Fruit fly (Drosophila melanogaster) whole organism, pupa: ENCODE measurements around the gene sqd.
A peak's percentile ranks its signal among the peaks of the same experiment; 100 is the strongest.

Experiments
- CG10348 ChIP-seq: fragments of 200-800 bp; sonication (Bioruptor generic); IDR thresholded peaks from 2 replicates; pipeline ENCODE4 v1.3.6; 2022; ENCODE audit warnings: missing biosample characterization, missing genetic modification characterization
- CG12605 ChIP-seq: fragments of 200-800 bp; sonication (Bioruptor generic); IDR thresholded peaks from 2 replicates; pipeline ENCODE4 v1.3.6; 2022; ENCODE audit warnings: missing biosample characterization, missing genetic modification characterization
- CG13204 ChIP-seq: fragments of 200-800 bp; sonication (Bioruptor generic); optimal IDR thresholded peaks from 2 replicates; lab custom pipeline; 2018; ENCODE audit warnings: missing biosample characterization, mild to moderate bottlenecking, missing genetic modification characterization, moderate library complexity
- CG14655 ChIP-seq: fragments of 200-800 bp; sonication (Bioruptor generic); optimal IDR thresholded peaks from 3 replicates; lab custom pipeline; 2017; ENCODE audit warnings: mild to moderate bottlenecking, missing biosample characterization, missing genetic modification reagents, missing genetic modification characterization
- CG15710 ChIP-seq: fragments of 200-800 bp; sonication (Bioruptor generic); optimal IDR thresholded peaks from 2 replicates; lab custom pipeline; 2018; ENCODE audit warnings: missing biosample characterization, mild to moderate bottlenecking, missing genetic modification characterization, moderate library complexity
- CG17806 ChIP-seq: fragments of 200-800 bp; sonication (Bioruptor generic); optimal IDR thresholded peaks from 2 replicates; lab custom pipeline; 2018; ENCODE audit warnings: missing biosample characterization, mild to moderate bottlenecking, missing genetic modification characterization, moderate library complexity
- CG32121 ChIP-seq: fragments of 200-800 bp; sonication (Bioruptor generic); IDR thresholded peaks from 2 replicates; pipeline ENCODE4 v1.3.6; 2022; ENCODE audit warnings: missing biosample characterization, missing genetic modification characterization
- CG34367 ChIP-seq: fragments of 200-800 bp; sonication (Bioruptor generic); optimal IDR thresholded peaks from 2 replicates; lab custom pipeline; 2018; ENCODE audit warnings: missing biosample characterization, mild to moderate bottlenecking, missing genetic modification characterization
- CG4496 ChIP-seq: fragments of 200-800 bp; sonication (Bioruptor generic); IDR thresholded peaks from 3 replicates; pipeline ENCODE4 v1.3.6; 2022; ENCODE audit warnings: missing biosample characterization, missing genetic modification characterization
- CG8159 ChIP-seq: fragments of 200-800 bp; sonication (Bioruptor generic); optimal IDR thresholded peaks from 3 replicates; lab custom pipeline; 2018; ENCODE audit warnings: missing biosample characterization, mild to moderate bottlenecking, missing genetic modification characterization, moderate library complexity
- CG8301 ChIP-seq: fragments of 200-800 bp; sonication (Bioruptor generic); optimal IDR thresholded peaks from 2 replicates; lab custom pipeline; 2018; ENCODE audit warnings: missing biosample characterization, mild to moderate bottlenecking, missing genetic modification characterization
- CG9948 ChIP-seq: fragments of 200-800 bp; sonication (Bioruptor generic); optimal IDR thresholded peaks from 2 replicates; lab custom pipeline; 2018; ENCODE audit warnings: missing biosample characterization, mild to moderate bottlenecking, missing genetic modification characterization, moderate library complexity
- D1 ChIP-seq: fragments of 200-800 bp; sonication (Bioruptor generic); optimal IDR thresholded peaks from 2 replicates; lab custom pipeline; 2018; ENCODE audit warnings: missing biosample characterization, mild to moderate bottlenecking, missing genetic modification characterization, moderate library complexity
- EcR ChIP-seq: fragments of 200-800 bp; sonication (Bioruptor generic); optimal IDR thresholded peaks from 3 replicates; lab custom pipeline; 2019; ENCODE audit warnings: missing biosample characterization, missing genetic modification characterization, mild to moderate bottlenecking, moderate library complexity, missing genetic modification reagents
- Ets98B ChIP-seq: fragments of 200-800 bp; sonication (Bioruptor generic); IDR thresholded peaks from 2 replicates; pipeline ENCODE4 v1.3.6; 2022; ENCODE audit warnings: missing biosample characterization, missing genetic modification characterization
- Pif1A ChIP-seq: fragments of 200-800 bp; sonication (Bioruptor generic); optimal IDR thresholded peaks from 3 replicates; lab custom pipeline; 2016; ENCODE audit warnings: missing biosample characterization, missing genetic modification characterization
- Pif1B ChIP-seq: fragments of 200-800 bp; sonication (Bioruptor generic); optimal IDR thresholded peaks from 3 replicates; lab custom pipeline; 2016; ENCODE audit warnings: missing biosample characterization, missing genetic modification characterization
- Snoo ChIP-seq: fragments of 200-800 bp; sonication (Bioruptor generic); optimal IDR thresholded peaks from 3 replicates; lab custom pipeline; 2017; ENCODE audit warnings: missing biosample characterization, mild to moderate bottlenecking, missing genetic modification characterization, inconsistent platforms
- fd96Ca ChIP-seq: fragments of 200-800 bp; sonication (Bioruptor generic); IDR thresholded peaks from 3 replicates; pipeline ENCODE4 v1.3.6; 2022; ENCODE audit warnings: missing biosample characterization, missing genetic modification characterization
- gl ChIP-seq: fragments of 200-800 bp; sonication (Bioruptor generic); optimal IDR thresholded peaks from 2 replicates; lab custom pipeline; 2018; ENCODE audit warnings: missing biosample characterization, mild to moderate bottlenecking, missing genetic modification characterization
- rn ChIP-seq: fragments of 200-800 bp; sonication (Bioruptor generic); IDR thresholded peaks from 2 replicates; pipeline ENCODE4 v1.3.6; 2022; ENCODE audit warnings: missing biosample characterization, missing genetic modification characterization

Gene sqd

dm6 chr3R:13684569-13685402 is 38.7 kb upstream of the sqd start:
- TF ChIP-seq Pif1B (GFP tag; lab: Kevin White, UChicago) = peak; percentile 21
- no peak for TF ChIP-seq CG4496 (GFP tag; lab: Robert Waterston, UW)
- no peak for TF ChIP-seq Ets98B (GFP tag; lab: Robert Waterston, UW)
- no peak for TF ChIP-seq CG9948
- TF ChIP-seq rn (GFP tag; lab: Robert Waterston, UW) = no peak
- TF ChIP-seq CG8159 = peak; percentile 2
- TF ChIP-seq, all 21 proteins: peak for 2

dm6 chr3R:13683624-13684568 is 37.8 kb upstream of the sqd start, which contains the start of gene flfl:
flfl (plus strand) TSS chr3R:13683921.
- peak; percentile 19 for TF ChIP-seq gl
- no peak for TF ChIP-seq fd96Ca
- no peak for TF ChIP-seq CG14655 (GFP tag; lab: Kevin White, UChicago)
- TF ChIP-seq CG8159 = peak; percentile 13
- TF ChIP-seq CG13204 (GFP tag; lab: Kevin White, UChicago) = no peak
- TF ChIP-seq CG10348 = no peak
- TF ChIP-seq EcR (GFP tag; lab: Kevin White, UChicago) = peak; percentile 34

dm6 chr3R:13682994-13683623 is 37.0 kb upstream of the sqd start:
- TF ChIP-seq D1 (tag; lab: Kevin White, UChicago) (no peak), Pif1B (GFP tag; lab: Kevin White, UChicago) (no peak), CG17806 (tag; lab: Kevin White, UChicago) (no peak), CG13204 (GFP tag; lab: Kevin White, UChicago) (no peak), CG34367 (tag; lab: Kevin White, UChicago) (no peak)

- TF ChIP-seq D1 (tag; lab: Kevin White, UChicago) = no peak
- peak; percentile 60 for TF ChIP-seq CG15710
- no peak for TF ChIP-seq CG13204 (GFP tag; lab: Kevin White, UChicago)
- TF ChIP-seq Ets98B (GFP tag; lab: Robert Waterston, UW) = peak; percentile 87
- TF ChIP-seq CG14655 (GFP tag; lab: Kevin White, UChicago) = no peak
- TF ChIP-seq CG4496 (GFP tag; lab: Robert Waterston, UW) = peak; percentile 94
- peak; percentile 59 for TF ChIP-seq CG8159
- TF ChIP-seq Pif1B (GFP tag; lab: Kevin White, UChicago) = peak; percentile 74
- peak; percentile 78 for TF ChIP-seq CG12605
- TF ChIP-seq EcR (GFP tag; lab: Kevin White, UChicago) = no peak
- peak; percentile 80 for TF ChIP-seq CG32121
- peak; percentile 66 for TF ChIP-seq CG34367 (tag; lab: Kevin White, UChicago)
- TF ChIP-seq CG10348 = peak; percentile 47; the same call in 1 of the 2 replicates
- TF ChIP-seq CG17806 (tag; lab: Kevin White, UChicago) = peak; percentile 69
- peak; percentile 23 for TF ChIP-seq gl
- peak; percentile 61 for TF ChIP-seq CG9948
- TF ChIP-seq CG8301 (tag; lab: Kevin White, UChicago) = peak; percentile 66
- peak; percentile 80 for TF ChIP-seq Pif1A (GFP tag; lab: Kevin White, UChicago)
- peak; percentile 75 for TF ChIP-seq rn (GFP tag; lab: Robert Waterston, UW)
- TF ChIP-seq Snoo (tag; lab: Kevin White, UChicago) = peak; percentile 62
- TF ChIP-seq fd96Ca = peak; percentile 88
These were observed 30.3 kb upstream of the sqd start, which contains the start of the genes Lkb1 and CG9588 for dm6 chr3R:13676137-13677086. Lkb1 (plus strand) TSS chr3R:13676549. CG9588 (minus strand) TSS chr3R:13676681.

dm6 chr3R:13674492-13675033 is 28.5 kb upstream of the sqd start, which contains the start of gene Task6:
Task6 (minus strand) TSS chr3R:13674542.
- no peak for TF ChIP-seq Ets98B (GFP tag; lab: Robert Waterston, UW)
- TF ChIP-seq EcR (GFP tag; lab: Kevin White, UChicago) = no peak
- no peak for TF ChIP-seq CG12605
- no peak for TF ChIP-seq CG15710
- TF ChIP-seq Snoo (tag; lab: Kevin White, UChicago) = no peak
- no peak for TF ChIP-seq CG14655 (GFP tag; lab: Kevin White, UChicago)
- no peak for TF ChIP-seq CG8301 (tag; lab: Kevin White, UChicago)
- no peak for TF ChIP-seq CG32121
- TF ChIP-seq CG34367 (tag; lab: Kevin White, UChicago) = no peak
- TF ChIP-seq CG17806 (tag; lab: Kevin White, UChicago) = no peak
- TF ChIP-seq rn (GFP tag; lab: Robert Waterston, UW) = no peak
- TF ChIP-seq CG13204 (GFP tag; lab: Kevin White, UChicago) = no peak
- TF ChIP-seq CG4496 (GFP tag; lab: Robert Waterston, UW) = no peak
- no peak for TF ChIP-seq CG9948
- no peak for TF ChIP-seq gl
- no peak for TF ChIP-seq fd96Ca
- TF ChIP-seq CG8159 = no peak
- TF ChIP-seq CG10348 = no peak
- TF ChIP-seq Pif1B (GFP tag; lab: Kevin White, UChicago) = no peak
- no peak for TF ChIP-seq D1 (tag; lab: Kevin White, UChicago)
- TF ChIP-seq, all 21 proteins: peak for 0
